Worm (Caenorhabditis elegans) whole organism, young adult: ENCODE data around the gene dct-17.

Experiments used
- aptf-2 ChIP-seq: fragments of 200-800 bp; sonication (Bioruptor generic); conservative IDR thresholded peaks from 2 replicates; pipeline ENCODE4 v1.3.6; 2022; ENCODE audit warnings: missing genetic modification reagents, missing genetic modification characterization, missing compliant biosample characterization
- ceh-40 ChIP-seq: fragments of 200-800 bp; sonication (Bioruptor generic); IDR thresholded peaks from 2 replicates; pipeline ENCODE4 v1.3.6; 2022; ENCODE audit warnings: missing genetic modification characterization, missing compliant biosample characterization
- madf-3 ChIP-seq: fragments of 200-800 bp; sonication (Bioruptor generic); IDR thresholded peaks from 2 replicates; pipeline ENCODE4 v1.3.6; 2022; ENCODE audit warnings: missing genetic modification reagents, missing genetic modification characterization, missing compliant biosample characterization
- nfyb-1 ChIP-seq: fragments of 200-800 bp; sonication (Bioruptor generic); IDR thresholded peaks from 2 replicates; pipeline ENCODE4 v1.3.6; 2022; ENCODE audit warnings: missing genetic modification reagents, missing genetic modification characterization, missing compliant biosample characterization
- rpc-1 ChIP-seq, 2 experiments: fragments of 150-350 bp in 1 of 2; sonication (generic microtip) in 1 of 2; optimal IDR thresholded peaks; 2 replicates each; lab custom pipeline; 2014 to 2018; ENCODE audit warnings: missing biosample characterization in 1 of 2, missing genetic modification characterization in 1 of 2, missing genetic modification reagents in 1 of 2, missing genotype in 1 of 2
- sptf-2 ChIP-seq: fragments of 200-800 bp; sonication (Bioruptor generic); optimal IDR thresholded peaks from 2 replicates; lab custom pipeline; 2018; ENCODE audit warnings: mild to moderate bottlenecking, missing genetic modification characterization, missing compliant biosample characterization
- tlf-1 ChIP-seq: fragments of 200-800 bp; sonication (Bioruptor generic); optimal IDR thresholded peaks from 2 replicates; lab custom pipeline; 2018; ENCODE audit warnings: mild to moderate bottlenecking, missing genetic modification characterization, missing compliant biosample characterization
- unc-130 ChIP-seq: sonication (generic microtip); optimal IDR thresholded peaks from 2 replicates; lab custom pipeline; 2016; ENCODE audit warnings: missing genetic modification reagents, missing genetic modification characterization, missing compliant biosample characterization

ce11 chrV:13716531-13716930 lies 14.1 kb downstream of the dct-17 start, which contains the start of gene T01D3.6:
- TF ChIP-seq madf-3 (GFP tag; lab: Robert Waterston, UW), result no peak
- no peak for TF ChIP-seq sptf-2 (GFP tag; lab: Kevin White, UChicago)
- TF ChIP-seq unc-130 (GFP tag; lab: Kevin White, UChicago), result no peak
- no peak for TF ChIP-seq nfyb-1 (GFP tag; lab: Robert Waterston, UW)
- no peak for TF ChIP-seq rpc-1 (optimal IDR thresholded peaks at IDR 0.05; lab: Kevin White, UChicago)
- TF ChIP-seq rpc-1 (tag; optimal IDR thresholded peaks at IDR 0.05; lab: Kevin White, UChicago), result no peak
- no peak for TF ChIP-seq aptf-2 (GFP tag; lab: Robert Waterston, UW)
- TF ChIP-seq tlf-1, result no peak
- TF ChIP-seq ceh-40 (GFP tag; lab: Robert Waterston, UW), result no peak
